Worm (Caenorhabditis elegans) whole organism, L4 larva: Measurements from ENCODE around the gene bath-46.

Experiments used
- ceh-82 ChIP-seq: sonication (generic microtip); optimal IDR thresholded peaks from 2 replicates; lab custom pipeline; 2017; ENCODE audit warnings: missing biosample characterization, missing genetic modification characterization
- ctbp-1 ChIP-seq: fragments of 200-800 bp; sonication (Bioruptor generic); IDR thresholded peaks from 2 replicates; pipeline ENCODE4 v1.3.6; 2022; ENCODE audit warnings: missing genetic modification reagents, missing genetic modification characterization, missing compliant biosample characterization
- dve-1 ChIP-seq: sonication (generic microtip); optimal IDR thresholded peaks from 2 replicates; lab custom pipeline; 2017; ENCODE audit warnings: antibody characterized with exemption, mild to moderate bottlenecking, missing genetic modification characterization, missing compliant biosample characterization; ENCODE audit not compliant: insufficient read depth
- fos-1 ChIP-seq: fragments of 150-350 bp; optimal IDR thresholded peaks from 2 replicates; lab custom pipeline; 2014; ENCODE audit warnings: missing biosample characterization, missing genetic modification characterization
- hlh-30 ChIP-seq: sonication (generic microtip); optimal IDR thresholded peaks from 2 replicates; lab custom pipeline; 2017; ENCODE audit warnings: antibody characterized with exemption, mild to moderate bottlenecking, missing genetic modification characterization, missing compliant biosample characterization; ENCODE audit not compliant: insufficient read depth
- lin-1 ChIP-seq: fragments of 200-800 bp; sonication (Bioruptor generic); IDR thresholded peaks from 2 replicates; pipeline ENCODE4 v1.3.6; 2022; ENCODE audit warnings: missing genetic modification reagents, missing genetic modification characterization, missing compliant biosample characterization
- mdl-1 ChIP-seq, 2 experiments: fragments of 150-350 bp in 1 of 2; sonication (generic microtip) in 1 of 2; optimal IDR thresholded peaks; 2 replicates each; lab custom pipeline; 2014 to 2017; ENCODE audit warnings: missing biosample characterization in 2 of 2, missing genetic modification characterization in 2 of 2
- pqm-1 ChIP-seq: sonication (generic microtip); optimal IDR thresholded peaks from 2 replicates; lab custom pipeline; 2017; ENCODE audit warnings: missing biosample characterization, missing genetic modification characterization
- saeg-2 ChIP-seq: fragments of 200-800 bp; sonication (Bioruptor generic); IDR thresholded peaks from 2 replicates; pipeline ENCODE4 v1.3.6; 2022; ENCODE audit warnings: missing genetic modification reagents, missing genetic modification characterization, missing compliant biosample characterization
- unc-62 ChIP-seq, 3 experiments: fragments of 150-350 bp in 1 of 3; sonication (generic microtip); optimal IDR thresholded peaks in 2 of 3; peaks in 1 of 3; 1 replicate in 1 of 3; 2 replicates in 2 of 3; lab custom pipeline; 2014 to 2017; ENCODE audit warnings: missing biosample characterization in 3 of 3, missing genetic modification characterization in 3 of 3, missing genetic modification reagents in 3 of 3, missing genotype in 1 of 3
- ztf-11 ChIP-seq: fragments of 150-350 bp; optimal IDR thresholded peaks from 2 replicates; lab custom pipeline; 2014; ENCODE audit warnings: missing biosample characterization, missing genetic modification characterization

DNA sequence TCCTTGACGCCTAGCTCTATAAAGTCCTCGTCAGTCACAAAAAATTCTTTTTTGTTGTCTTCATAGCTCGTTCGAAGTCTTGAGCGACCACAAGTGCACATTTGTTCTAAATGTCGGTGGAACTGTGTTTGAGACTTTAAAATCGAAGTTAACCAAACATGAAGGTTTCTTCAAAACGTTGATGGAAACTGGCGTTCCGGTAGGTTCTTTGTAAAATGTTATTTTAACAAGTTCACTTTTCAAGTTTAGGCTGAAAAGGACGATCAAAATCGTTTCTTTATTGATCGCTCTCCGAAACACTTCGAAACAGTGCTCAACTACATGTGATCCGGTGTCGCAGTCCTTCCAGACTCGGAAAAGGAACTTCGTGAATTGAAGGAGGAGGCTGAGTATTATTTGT is 26.9 kb downstream of the bath-46 start, which contains the start of gene fbxa-160:
- TF ChIP-seq fos-1 (tag; lab: Kevin White, UChicago) (no peak), dve-1 (tag; lab: Kevin White, UChicago) (no peak), ctbp-1 (no peak), mdl-1 (tag; optimal IDR thresholded peaks at IDR 0.05; lab: Kevin White, UChicago) (no peak), hlh-30 (tag; lab: Kevin White, UChicago) (no peak), pqm-1 (tag; lab: Kevin White, UChicago) (no peak), lin-1 (GFP tag; lab: Robert Waterston, UW) (no peak), ztf-11 (tag; lab: Kevin White, UChicago) (no peak), unc-62 (GFP tag; optimal IDR thresholded peaks at IDR 0.05 in 1 of 2; lab: Kevin White, UChicago) (no peak), unc-62 (tag; optimal IDR thresholded peaks at IDR 0.05; lab: Kevin White, UChicago) (no peak), saeg-2 (GFP tag; lab: Robert Waterston, UW) (no peak), ceh-82 (tag; lab: Kevin White, UChicago) (no peak)
